Fruit fly (Drosophila melanogaster): Measurements from ENCODE around the gene bark.

Gene bark

DNA sequence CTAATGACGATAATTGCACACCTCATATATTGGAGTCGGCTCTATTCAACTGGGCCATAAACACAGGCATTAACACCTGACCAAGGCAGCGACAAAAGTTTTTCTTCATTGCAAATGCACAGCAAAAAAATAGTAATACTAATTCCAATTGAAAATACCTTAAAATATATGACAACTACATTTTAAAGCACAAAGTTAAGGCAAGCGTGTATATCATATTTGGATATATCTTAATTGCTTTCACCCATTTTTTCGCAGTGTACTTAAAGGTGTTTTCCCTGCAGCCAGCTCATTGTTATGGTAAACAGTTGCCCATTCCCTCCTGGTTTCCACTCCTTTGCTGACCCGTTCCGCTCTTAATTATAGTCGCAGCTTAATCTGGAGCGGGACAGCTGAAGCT lies 54.0 kb downstream of the bark start:
- no peak for TF ChIP-seq pan (optimal IDR thresholded peaks at IDR 0.05)
- no peak for TF ChIP-seq Dll (optimal IDR thresholded peaks at IDR 0.05)

DNA sequence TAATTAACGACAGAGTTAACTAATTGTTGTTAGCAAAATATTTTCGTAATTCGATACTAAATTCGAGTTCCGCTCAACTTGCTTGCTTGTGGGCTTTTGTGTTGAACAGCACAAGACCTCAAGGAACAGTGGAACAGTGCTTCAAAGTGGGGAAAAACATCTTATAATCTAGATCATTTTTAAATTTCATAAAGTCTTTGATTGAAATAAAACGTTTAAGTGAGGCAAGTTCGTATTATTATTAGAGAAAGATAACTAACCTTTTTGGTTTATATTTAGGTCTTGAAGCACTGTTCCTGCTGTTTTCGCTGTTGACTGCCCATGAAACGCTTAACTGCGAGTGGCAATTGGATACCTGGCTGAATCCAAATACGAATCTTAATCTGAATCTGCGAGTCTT lies 57.2 kb downstream of the bark start:
- TF ChIP-seq pan (optimal IDR thresholded peaks at IDR 0.05) (no peak), usp (GFP tag; optimal IDR thresholded peaks at IDR 0.05) (no peak), EcR (GFP tag; optimal IDR thresholded peaks at IDR 0.05) (no peak), CG8478 (optimal IDR thresholded peaks at IDR 0.05) (no peak), psq (optimal IDR thresholded peaks at IDR 0.05) (no peak), Dll (optimal IDR thresholded peaks at IDR 0.05) (no peak)

DNA sequence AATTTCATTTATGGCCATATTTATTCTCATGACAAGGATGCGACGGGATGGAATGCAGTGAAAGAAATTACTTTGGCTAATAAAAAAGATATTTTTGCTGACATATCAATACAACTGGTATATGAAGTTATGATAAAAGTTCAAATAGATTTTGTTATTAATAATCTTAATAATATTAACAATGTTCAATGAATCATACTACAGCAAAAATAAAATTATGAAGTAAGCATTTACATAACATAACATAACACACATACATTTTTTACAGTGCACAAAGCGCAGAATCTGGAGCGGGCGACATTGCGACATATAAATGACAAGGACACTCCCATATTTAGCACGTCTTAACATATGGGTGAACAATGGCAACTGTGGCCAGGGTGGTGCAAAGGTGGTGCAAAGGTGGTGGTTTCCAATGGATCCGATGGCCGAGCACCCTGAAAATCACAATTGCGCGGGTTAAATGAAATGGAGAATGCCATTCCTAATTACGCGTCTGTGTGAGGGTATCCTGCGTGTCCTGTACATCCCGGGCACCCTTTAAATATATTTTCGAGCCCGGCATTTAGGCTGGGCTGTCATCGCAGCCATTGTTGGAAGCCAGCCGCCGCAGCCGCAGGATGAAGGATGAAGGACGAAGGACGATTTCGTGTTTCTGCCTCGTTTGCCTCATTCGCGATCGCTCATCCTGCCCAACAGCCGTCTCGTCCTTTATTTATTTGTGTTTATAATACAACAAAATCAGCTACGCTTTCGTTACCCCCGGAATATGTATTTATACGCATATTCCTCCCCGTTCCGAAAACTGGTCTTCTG lies 58.1 kb downstream of the bark start:
- TF ChIP-seq pan (optimal IDR thresholded peaks at IDR 0.05): no peak
- TF ChIP-seq EcR (GFP tag; optimal IDR thresholded peaks at IDR 0.05): no peak
- TF ChIP-seq psq (optimal IDR thresholded peaks at IDR 0.05): no peak

DNA sequence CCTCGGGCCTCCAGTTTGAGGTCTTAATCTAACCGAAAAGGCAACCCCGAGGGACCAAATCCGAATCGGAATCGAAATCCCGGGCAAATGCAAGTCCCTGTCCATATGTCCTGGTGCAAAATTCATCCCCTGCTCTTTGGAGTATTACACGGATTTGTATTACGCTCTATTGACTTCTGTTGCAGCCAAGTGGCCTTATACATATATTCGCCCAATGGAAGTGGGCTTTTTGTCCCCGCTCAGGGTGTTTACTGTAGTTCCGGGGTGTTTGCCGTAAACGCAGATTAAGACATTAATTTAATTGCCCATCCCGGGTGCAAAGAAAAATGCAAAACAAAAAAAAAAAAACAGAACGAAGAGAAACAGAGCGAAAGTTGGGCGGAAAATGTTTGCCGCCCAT lies 59.6 kb downstream of the bark start:
- no peak for TF ChIP-seq pan (optimal IDR thresholded peaks at IDR 0.05)
- no peak for TF ChIP-seq usp (GFP tag; optimal IDR thresholded peaks at IDR 0.05)
- TF ChIP-seq CG8478 (optimal IDR thresholded peaks at IDR 0.05): no peak
- no peak for TF ChIP-seq Dll (optimal IDR thresholded peaks at IDR 0.05)
- no peak for TF ChIP-seq EcR (GFP tag; optimal IDR thresholded peaks at IDR 0.05)
- TF ChIP-seq psq (optimal IDR thresholded peaks at IDR 0.05): no peak

DNA sequence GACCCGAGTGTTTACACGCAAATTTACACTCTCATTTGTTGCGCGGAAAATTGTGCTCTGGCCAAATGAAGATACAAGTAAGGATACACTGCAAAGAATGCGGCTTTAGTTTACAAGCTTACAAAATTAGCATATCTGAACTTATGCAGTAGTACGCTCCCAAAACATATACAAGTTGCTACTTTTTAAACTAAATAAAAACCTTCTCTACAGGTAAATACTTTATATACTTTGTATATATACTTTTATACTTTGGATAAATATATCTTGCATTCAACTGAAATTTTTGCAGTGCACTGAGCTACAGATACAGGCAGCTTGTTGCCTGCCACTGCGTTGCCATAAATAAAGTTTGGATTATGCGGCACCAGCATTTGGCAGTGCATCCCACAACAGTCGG lies 60.9 kb downstream of the bark start:
- TF ChIP-seq CG8478 (optimal IDR thresholded peaks at IDR 0.05) (no peak), EcR (GFP tag; optimal IDR thresholded peaks at IDR 0.05) (no peak), usp (GFP tag; optimal IDR thresholded peaks at IDR 0.05) (no peak), psq (optimal IDR thresholded peaks at IDR 0.05) (no peak), Dll (optimal IDR thresholded peaks at IDR 0.05) (no peak), pan (optimal IDR thresholded peaks at IDR 0.05) (no peak)

DNA sequence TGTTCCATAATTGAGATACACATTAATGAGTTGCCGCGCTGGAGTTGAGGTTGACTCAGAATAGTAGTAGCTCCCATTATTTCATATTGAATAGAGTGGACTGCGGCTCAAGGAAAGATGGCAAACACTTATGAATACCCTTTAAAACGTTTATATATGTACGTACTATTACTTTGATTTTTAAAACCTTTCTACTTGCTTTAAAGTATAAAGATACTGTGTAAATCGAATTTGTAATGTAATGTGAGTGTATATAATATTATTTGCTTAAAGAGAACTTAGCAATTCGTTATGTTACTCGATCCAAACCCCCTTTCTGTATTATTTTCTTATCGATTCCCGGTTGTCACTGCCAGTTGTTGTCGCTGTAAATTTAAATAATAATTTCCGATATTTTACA lies 64.3 kb downstream of the bark start:
- TF ChIP-seq usp (GFP tag; optimal IDR thresholded peaks at IDR 0.05): no peak
- no peak for TF ChIP-seq Dll (optimal IDR thresholded peaks at IDR 0.05)
- TF ChIP-seq EcR (GFP tag; optimal IDR thresholded peaks at IDR 0.05): no peak
- no peak for TF ChIP-seq pan (optimal IDR thresholded peaks at IDR 0.05)
- TF ChIP-seq psq (optimal IDR thresholded peaks at IDR 0.05): no peak
- TF ChIP-seq CG8478 (optimal IDR thresholded peaks at IDR 0.05): no peak

DNA sequence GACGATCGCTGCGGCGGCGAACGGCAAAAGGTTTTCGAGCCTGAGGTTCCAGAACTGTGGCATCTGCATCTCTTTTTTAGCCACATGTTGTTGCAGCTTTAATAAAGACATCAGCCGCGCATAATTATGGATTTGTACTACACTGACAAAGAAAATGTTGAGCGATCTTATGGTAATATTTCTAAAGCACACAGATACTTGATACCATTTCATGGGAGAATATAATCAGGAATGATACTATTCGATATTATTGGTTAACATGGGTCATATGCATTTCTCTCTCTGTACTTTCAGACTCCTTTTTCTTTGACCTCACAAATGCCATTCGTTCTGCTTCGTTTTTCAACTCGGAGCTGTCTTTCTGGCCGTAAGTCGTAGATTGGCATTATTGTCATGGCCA lies 65.2 kb downstream of the bark start:
- TF ChIP-seq pan (optimal IDR thresholded peaks at IDR 0.05): no peak
